Worm (Caenorhabditis elegans) whole organism, L4/young adult: Measurements from ENCODE around the gene F15H10.7.
A peak's percentile ranks its signal among the peaks of the same experiment; 100 is the strongest.

Source experiments
- W03F9.2 ChIP-seq: fragments of 150-350 bp; optimal IDR thresholded peaks from 2 replicates; lab custom pipeline; 2014; ENCODE audit warnings: missing biosample characterization, missing genetic modification characterization
- dao-5 ChIP-seq: sonication (generic microtip); optimal IDR thresholded peaks from 2 replicates; lab custom pipeline; 2016; ENCODE audit warnings: missing genotype, missing genetic modification characterization, moderate library complexity, missing compliant biosample characterization
- him-1 ChIP-seq: sonication (generic microtip); optimal IDR thresholded peaks from 2 replicates; lab custom pipeline; 2016; ENCODE audit warnings: missing genotype, missing genetic modification reagents, missing genetic modification characterization, missing compliant biosample characterization

F15H10.7 gene

ce11 chrV:10406313-10406712 is at the start of gene F15H10.7:
TSS of gene F15H10.7 (minus strand) at chrV:10406413.
- TF ChIP-seq dao-5 (tag; lab: Kevin White, UChicago), result no peak
- TF ChIP-seq him-1, result no peak
- TF ChIP-seq W03F9.2, result no peak

ce11 chrV:10453466-10453865 is 47.3 kb upstream of the F15H10.7 start, which contains the start of gene Y32F6A.5:
TSS of gene Y32F6A.5 (minus strand) at chrV:10453605.
- TF ChIP-seq him-1 (no peak), dao-5 (tag; lab: Kevin White, UChicago) (no peak), W03F9.2 (no peak)

- TF ChIP-seq him-1, result no peak
- no peak for TF ChIP-seq W03F9.2
- TF ChIP-seq dao-5 (tag; lab: Kevin White, UChicago), result no peak
Measured at ce11 chrV:10441135-10442024, 35.2 kb upstream of the F15H10.7 start, which contains the start of gene pap-1. TSS of gene pap-1 (plus strand) at chrV:10441974.

ce11 chrV:10440723-10441122 is 34.5 kb upstream of the F15H10.7 start, which contains the start of gene snf-10:
TSS of gene snf-10 (minus strand) at chrV:10440823.
- TF ChIP-seq him-1 (no peak), W03F9.2 (no peak), dao-5 (tag; lab: Kevin White, UChicago) (no peak)

ce11 chrV:10436612-10437011 is 30.4 kb upstream of the F15H10.7 start, which contains the start of gene set-22:
TSS of gene set-22 (plus strand) at chrV:10436912.
- no peak for TF ChIP-seq him-1
- no peak for TF ChIP-seq W03F9.2
- TF ChIP-seq dao-5 (tag; lab: Kevin White, UChicago), result no peak

ce11 chrV:10435198-10435597 is 29.0 kb upstream of the F15H10.7 start:
- TF ChIP-seq dao-5 (tag; lab: Kevin White, UChicago), result no peak
- no peak for TF ChIP-seq him-1
- TF ChIP-seq W03F9.2, result no peak

- no peak for TF ChIP-seq him-1
- no peak for TF ChIP-seq W03F9.2
- no peak for TF ChIP-seq dao-5 (tag; lab: Kevin White, UChicago)
Measured at ce11 chrV:10433721-10434120, 27.5 kb upstream of the F15H10.7 start, which contains the start of gene Y32F6A.4. TSS of gene Y32F6A.4 (minus strand) at chrV:10434067.

ce11 chrV:10432607-10433006 is 26.4 kb upstream of the F15H10.7 start:
- TF ChIP-seq W03F9.2 (no peak), dao-5 (tag; lab: Kevin White, UChicago) (no peak), him-1 (no peak)

- no peak for TF ChIP-seq W03F9.2
Measured at ce11 chrV:10428608-10429007, 22.4 kb upstream of the F15H10.7 start, which contains the start of gene tag-314. TSS of gene tag-314 (minus strand) at chrV:10428708.

- TF ChIP-seq him-1, result no peak
- TF ChIP-seq W03F9.2, result peak; percentile 23
- TF ChIP-seq dao-5 (tag; lab: Kevin White, UChicago), result no peak
Measured at ce11 chrV:10426253-10426652, 20.0 kb upstream of the F15H10.7 start, which contains the start of gene apc-10. TSS of gene apc-10 (minus strand) at chrV:10426353.

ce11 chrV:10425098-10425497 is 18.9 kb upstream of the F15H10.7 start, which contains the start of gene col-12:
TSS of gene col-12 (minus strand) at chrV:10425198.
- TF ChIP-seq dao-5 (tag; lab: Kevin White, UChicago) (no peak), W03F9.2 (no peak), him-1 (no peak)

- TF ChIP-seq him-1 (no peak), dao-5 (tag; lab: Kevin White, UChicago) (no peak), W03F9.2 (no peak)
Measured at ce11 chrV:10423511-10423910, 17.3 kb upstream of the F15H10.7 start.

- TF ChIP-seq him-1 (no peak), dao-5 (tag; lab: Kevin White, UChicago) (no peak), W03F9.2 (no peak)
Measured at ce11 chrV:10421802-10422201, 15.6 kb upstream of the F15H10.7 start, which contains the start of gene col-13. TSS of gene col-13 (minus strand) at chrV:10421902.

ce11 chrV:10418961-10419360 is 12.7 kb upstream of the F15H10.7 start, which contains the start of gene F15H10.5:
TSS of gene F15H10.5 (minus strand) at chrV:10419061.
- no peak for TF ChIP-seq W03F9.2
- no peak for TF ChIP-seq dao-5 (tag; lab: Kevin White, UChicago)
- TF ChIP-seq him-1, result no peak

- TF ChIP-seq dao-5 (tag; lab: Kevin White, UChicago) (no peak), him-1 (no peak), W03F9.2 (no peak)
Measured at ce11 chrV:10416925-10417324, 10.7 kb upstream of the F15H10.7 start, which contains the start of gene F15H10.10. TSS of gene F15H10.10 (minus strand) at chrV:10417025.
